Worm (Caenorhabditis elegans): ENCODE measurements around the gene C27F2.6.

- TF ChIP-seq hnd-1 (tag; optimal IDR thresholded peaks at IDR 0.05) (no peak), ama-1 (optimal IDR thresholded peaks at IDR 0.05) (no peak), tbx-37 (GFP tag; conservative IDR thresholded peaks at IDR 0.05) (no peak), hmbx-1 (tag; optimal IDR thresholded peaks at IDR 0.05) (no peak), aly-1 (tag; optimal IDR thresholded peaks at IDR 0.05) (no peak), scrt-1 (GFP tag; IDR thresholded peaks at IDR 0.05) (no peak), B0310.2 (tag; optimal IDR thresholded peaks at IDR 0.05) (no peak), ets-7 (tag; optimal IDR thresholded peaks at IDR 0.05) (no peak), F13C5.2 (tag; optimal IDR thresholded peaks at IDR 0.05) (no peak), flt-1 (GFP tag; IDR thresholded peaks at IDR 0.05) (no peak), hmg-4 (GFP tag; optimal IDR thresholded peaks at IDR 0.05) (no peak), pes-1 (GFP tag; IDR thresholded peaks at IDR 0.05) (no peak), sea-1 (GFP tag; conservative IDR thresholded peaks at IDR 0.05) (no peak), tra-4 (tag; optimal IDR thresholded peaks at IDR 0.05) (no peak)
These were observed 3.7 kb upstream of the C27F2.6 start for ce11 chrIII:4983961-4984360.
